Worm (Caenorhabditis elegans): ENCODE data around the gene C13A2.5.

The C13A2.5 gene

ce11 chrV:7230847-7231246 lies 44.7 kb upstream of the C13A2.5 start, which contains the start of the genes gei-6 and krr-1 (continued):
- TF ChIP-seq ref-2 (tag; optimal IDR thresholded peaks at IDR 0.05) (peak; percentile 87), dve-1 (tag; optimal IDR thresholded peaks at IDR 0.05) (no peak), hlh-15 (tag; optimal IDR thresholded peaks at IDR 0.05) (peak; percentile 63), ahr-1 (tag; optimal IDR thresholded peaks at IDR 0.05) (peak; percentile 86), ceh-30 (tag; optimal IDR thresholded peaks at IDR 0.05) (no peak), rnt-1 (tag; optimal IDR thresholded peaks at IDR 0.05) (peak; percentile 58), npax-4 (tag; optimal IDR thresholded peaks at IDR 0.05) (peak; percentile 59), dmd-4 (tag; optimal IDR thresholded peaks at IDR 0.05; ENCODE audit: borderline replicate concordance) (no peak), ceh-6 (GFP tag; optimal IDR thresholded peaks at IDR 0.05) (peak; percentile 65), pag-3 (tag; optimal IDR thresholded peaks at IDR 0.05; ENCODE audit: borderline replicate concordance) (no peak), eyg-1 (tag; optimal IDR thresholded peaks at IDR 0.05) (peak; percentile 68), elt-2 (tag; optimal IDR thresholded peaks at IDR 0.05) (peak; percentile 95), fkh-6 (tag; optimal IDR thresholded peaks at IDR 0.05) (peak; percentile 61), madf-2 (tag; optimal IDR thresholded peaks at IDR 0.05) (peak; percentile 77), tbx-7 (tag; optimal IDR thresholded peaks at IDR 0.05) (peak; percentile 31), pha-2 (tag; optimal IDR thresholded peaks at IDR 0.05) (peak; percentile 85), ttx-3 (tag; optimal IDR thresholded peaks at IDR 0.05) (peak; percentile 86), T23F11.4 (GFP tag; optimal IDR thresholded peaks at IDR 0.05) (peak; percentile 35), mec-3 (tag; optimal IDR thresholded peaks at IDR 0.05; ENCODE audit: borderline replicate concordance) (no peak), fax-1 (tag; optimal IDR thresholded peaks at IDR 0.05) (peak; percentile 78), Y22D7AL.16 (tag; optimal IDR thresholded peaks at IDR 0.05) (peak; percentile 82), elt-4 (tag; optimal IDR thresholded peaks at IDR 0.05) (no peak), hlh-13 (GFP tag; optimal IDR thresholded peaks at IDR 0.05) (peak; percentile 41), zip-5 (tag; optimal IDR thresholded peaks at IDR 0.05) (peak; percentile 75), ets-4 (tag; optimal IDR thresholded peaks at IDR 0.05) (no peak)

- no peak for TF ChIP-seq ceh-34 (tag; optimal IDR thresholded peaks at IDR 0.05)
- no peak for TF ChIP-seq dmd-4 (tag; optimal IDR thresholded peaks at IDR 0.05; ENCODE audit: borderline replicate concordance)
- TF ChIP-seq ceh-48 (tag; optimal IDR thresholded peaks at IDR 0.05) = no peak
- TF ChIP-seq unc-3 (GFP tag; conservative IDR thresholded peaks at IDR 0.05) = no peak
- TF ChIP-seq unc-3 (tag; optimal IDR thresholded peaks at IDR 0.05) = no peak
- no peak for TF ChIP-seq lin-11 (tag; optimal IDR thresholded peaks at IDR 0.05)
- no peak for TF ChIP-seq pax-1 (tag; optimal IDR thresholded peaks at IDR 0.05)
- TF ChIP-seq hlh-6 (tag; optimal IDR thresholded peaks at IDR 0.05) = no peak
- TF ChIP-seq fkh-6 (tag; optimal IDR thresholded peaks at IDR 0.05) = no peak
- no peak for TF ChIP-seq tbx-7 (tag; optimal IDR thresholded peaks at IDR 0.05)
- no peak for TF ChIP-seq hlh-15 (tag; optimal IDR thresholded peaks at IDR 0.05)
- no peak for TF ChIP-seq ttx-3 (tag; optimal IDR thresholded peaks at IDR 0.05)
- TF ChIP-seq ceh-14 (tag; optimal IDR thresholded peaks at IDR 0.05) = no peak
- no peak for TF ChIP-seq pqm-1 (tag; optimal IDR thresholded peaks at IDR 0.05)
- TF ChIP-seq F13H6.1 (tag; optimal IDR thresholded peaks at IDR 0.05) = no peak
- no peak for TF ChIP-seq unc-42 (tag; optimal IDR thresholded peaks at IDR 0.05)
- TF ChIP-seq fax-1 (tag; optimal IDR thresholded peaks at IDR 0.05) = no peak
Observed at ce11 chrV:7231524-7231923, 44.1 kb upstream of the C13A2.5 start.

ce11 chrV:7234726-7235125 lies 40.9 kb upstream of the C13A2.5 start, which contains the start of gene C05C8.5:
TSS of gene C05C8.5 (minus strand) at chrV:7234826.
- TF ChIP-seq ama-1 (optimal IDR thresholded peaks at IDR 0.05) (no peak), ceh-45 (GFP tag; IDR thresholded peaks at IDR 0.05) (no peak), pros-1 (tag; optimal IDR thresholded peaks at IDR 0.05) (no peak), ceh-31 (tag; optimal IDR thresholded peaks at IDR 0.05) (no peak), unc-86 (tag; optimal IDR thresholded peaks at IDR 0.05) (no peak), rnt-1 (tag; optimal IDR thresholded peaks at IDR 0.05) (no peak), elt-2 (tag; optimal IDR thresholded peaks at IDR 0.05) (no peak), C08G9.2 (tag; optimal IDR thresholded peaks at IDR 0.05) (no peak), pqm-1 (tag; optimal IDR thresholded peaks at IDR 0.05) (no peak), mec-3 (tag; optimal IDR thresholded peaks at IDR 0.05; ENCODE audit: borderline replicate concordance) (no peak), F13H6.1 (tag; optimal IDR thresholded peaks at IDR 0.05) (no peak), unc-3 (GFP tag; conservative IDR thresholded peaks at IDR 0.05) (no peak), unc-3 (tag; optimal IDR thresholded peaks at IDR 0.05) (no peak), C38D4.7 (GFP tag; optimal IDR thresholded peaks at IDR 0.05) (no peak), eyg-1 (tag; optimal IDR thresholded peaks at IDR 0.05) (no peak), ceh-24 (tag; optimal IDR thresholded peaks at IDR 0.05) (no peak), pat-9 (tag; optimal IDR thresholded peaks at IDR 0.05) (no peak)
